Worm (Caenorhabditis elegans) whole organism, late embryonic: ENCODE results near the gene B0244.9.

Experiments
- C38D4.7 ChIP-seq: fragments of 200-800 bp; sonication (Bioruptor generic); optimal IDR thresholded peaks from 2 replicates; lab custom pipeline; 2018; ENCODE audit warnings: mild to moderate bottlenecking, missing genetic modification characterization, moderate library complexity, missing compliant biosample characterization
- K09A11.1 ChIP-seq: sonication (generic microtip); optimal IDR thresholded peaks from 2 replicates; lab custom pipeline; 2017; ENCODE audit warnings: antibody characterized with exemption, mild to moderate bottlenecking, missing genetic modification characterization, missing compliant biosample characterization; ENCODE audit not compliant: insufficient read depth
- ama-1 ChIP-seq: fragments of 150-350 bp; optimal IDR thresholded peaks from 2 replicates; lab custom pipeline; 2014
- ceh-24 ChIP-seq: sonication (generic microtip); optimal IDR thresholded peaks from 2 replicates; lab custom pipeline; 2016; ENCODE audit warnings: mild to moderate bottlenecking, missing genetic modification characterization, missing compliant biosample characterization
- ceh-48 ChIP-seq: sonication (generic microtip); optimal IDR thresholded peaks from 2 replicates; lab custom pipeline; 2016; ENCODE audit warnings: missing genetic modification characterization, inconsistent platforms, missing compliant biosample characterization
- che-1 ChIP-seq: sonication (generic microtip); optimal IDR thresholded peaks from 2 replicates; lab custom pipeline; 2016; ENCODE audit warnings: mild to moderate bottlenecking, missing genetic modification characterization, missing compliant biosample characterization
- dmd-4 ChIP-seq: sonication (generic microtip); optimal IDR thresholded peaks from 2 replicates; lab custom pipeline; 2016; ENCODE audit warnings: borderline replicate concordance, missing genetic modification characterization, missing compliant biosample characterization
- elt-2 ChIP-seq: sonication (generic microtip); optimal IDR thresholded peaks from 2 replicates; lab custom pipeline; 2016; ENCODE audit warnings: missing genetic modification reagents, missing genetic modification characterization, missing compliant biosample characterization
- gmeb-2 ChIP-seq: sonication (generic microtip); optimal IDR thresholded peaks from 2 replicates; lab custom pipeline; 2016; ENCODE audit warnings: missing genetic modification characterization, inconsistent platforms, missing compliant biosample characterization
- pag-3 ChIP-seq: sonication (generic microtip); optimal IDR thresholded peaks from 2 replicates; lab custom pipeline; 2016; ENCODE audit warnings: missing compliant biosample characterization, missing genetic modification characterization, borderline replicate concordance
- pha-4 ChIP-seq: fragments of 150-350 bp; optimal IDR thresholded peaks from 2 replicates; lab custom pipeline; 2018; ENCODE audit warnings: missing biosample characterization, missing genetic modification reagents, missing genetic modification characterization
- sox-4 ChIP-seq: sonication (generic microtip); optimal IDR thresholded peaks from 2 replicates; lab custom pipeline; 2017; ENCODE audit warnings: mild to moderate bottlenecking, missing genetic modification characterization, inconsistent platforms, missing compliant biosample characterization
- unc-42 ChIP-seq: sonication (generic microtip); optimal IDR thresholded peaks from 2 replicates; lab custom pipeline; 2016; ENCODE audit warnings: missing genotype, missing genetic modification characterization, missing compliant biosample characterization
- unc-86 ChIP-seq: sonication (generic microtip); optimal IDR thresholded peaks from 2 replicates; lab custom pipeline; 2016; ENCODE audit warnings: missing genetic modification characterization, missing compliant biosample characterization

DNA sequence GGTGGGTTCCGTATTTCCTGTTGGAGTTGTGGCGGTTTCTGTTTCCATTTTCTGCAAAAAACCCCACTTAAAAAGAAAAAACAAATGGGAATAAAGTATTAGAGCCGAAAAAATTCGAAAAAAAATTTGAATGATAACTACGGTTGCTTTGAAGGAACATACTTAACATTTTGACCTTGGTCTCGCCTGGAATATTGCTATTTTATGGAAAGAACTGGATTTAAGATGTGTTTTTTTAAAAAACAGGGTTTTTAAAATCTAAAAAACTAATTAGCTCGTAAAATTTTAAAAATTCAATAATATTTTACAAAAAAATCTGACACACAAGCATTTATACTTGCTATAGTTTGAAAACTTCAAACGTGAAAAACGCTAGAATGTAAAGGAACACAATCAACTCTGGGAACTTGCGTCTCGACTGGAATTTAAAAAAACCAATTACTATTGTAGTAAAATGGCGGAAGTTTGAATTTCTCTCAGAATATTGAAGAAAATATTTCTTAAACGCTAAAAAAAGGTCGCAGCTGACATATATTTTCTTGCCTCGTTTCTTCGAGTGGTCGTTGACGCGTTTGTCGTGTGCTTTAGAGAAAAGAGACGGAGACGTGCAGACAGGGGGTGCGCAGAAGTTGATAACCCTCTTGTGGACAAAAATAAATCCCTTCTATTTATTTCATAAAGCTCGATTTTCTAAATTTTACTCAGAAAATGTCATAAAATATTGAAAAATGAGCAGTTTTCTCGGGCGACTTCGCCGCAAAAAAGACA is 32.7 kb downstream of the B0244.9 start, which contains the start of the genes lgg-3 and rgs-5:
- no peak for TF ChIP-seq K09A11.1 (tag; lab: Kevin White, UChicago)
- no peak for TF ChIP-seq C38D4.7 (GFP tag; lab: Kevin White, UChicago)
- no peak for TF ChIP-seq elt-2
- TF ChIP-seq sox-4: no peak
- TF ChIP-seq unc-86 (tag; lab: Kevin White, UChicago): no peak
- TF ChIP-seq che-1 (tag; lab: Kevin White, UChicago): no peak
- TF ChIP-seq ama-1 (lab: Kevin White, UChicago): no peak
- no peak for TF ChIP-seq ceh-48 (tag; lab: Kevin White, UChicago)
- no peak for TF ChIP-seq gmeb-2 (tag; lab: Kevin White, UChicago)
- TF ChIP-seq pag-3: no peak
- peak; percentile 18 for TF ChIP-seq unc-42 (tag; lab: Kevin White, UChicago)
- TF ChIP-seq dmd-4 (tag; lab: Kevin White, UChicago): no peak
- TF ChIP-seq pha-4 (tag; lab: Kevin White, UChicago): no peak
- TF ChIP-seq ceh-24 (tag; lab: Kevin White, UChicago): no peak
